Worm (Caenorhabditis elegans) whole organism, L4 larva: Measurements from ENCODE around the gene rbd-1.

Experiments
- D1046.2 ChIP-seq: fragments of 200-800 bp; sonication (Bioruptor generic); IDR thresholded peaks from 2 replicates; pipeline ENCODE4 v1.3.6; 2022; ENCODE audit warnings: missing genetic modification characterization, missing compliant biosample characterization
- F26F4.8 ChIP-seq: fragments of 200-800 bp; sonication (Bioruptor generic); conservative IDR thresholded peaks from 2 replicates; pipeline ENCODE4 v1.3.6; 2022; ENCODE audit warnings: missing genetic modification characterization, missing compliant biosample characterization
- F44E2.7 ChIP-seq: fragments of 200-800 bp; sonication (Bioruptor generic); IDR thresholded peaks from 2 replicates; pipeline ENCODE4 v2.1.2; 2022; ENCODE audit warnings: missing genetic modification characterization, missing compliant biosample characterization
- R02D3.7 ChIP-seq: fragments of 150-350 bp; sonication (generic microtip); optimal IDR thresholded peaks from 3 replicates; lab custom pipeline; 2014; ENCODE audit warnings: missing biosample characterization, missing genetic modification characterization
- T26A8.4 ChIP-seq: fragments of 200-800 bp; sonication (Bioruptor generic); IDR thresholded peaks from 2 replicates; pipeline ENCODE4 v1.3.6; 2022; ENCODE audit warnings: missing genetic modification characterization, missing compliant biosample characterization
- Y105C5A.15 ChIP-seq: fragments of 200-800 bp; sonication (Bioruptor generic); IDR thresholded peaks from 2 replicates; pipeline ENCODE4 v1.3.6; 2022; ENCODE audit warnings: missing genetic modification characterization, missing compliant biosample characterization
- Y48G9A.11 ChIP-seq: fragments of 200-800 bp; sonication (Bioruptor generic); IDR thresholded peaks from 2 replicates; pipeline ENCODE4 v1.3.6; 2022; ENCODE audit warnings: missing genetic modification reagents, missing genetic modification characterization, missing compliant biosample characterization
- Y75B8A.6 ChIP-seq: fragments of 200-800 bp; sonication (Bioruptor generic); IDR thresholded peaks from 2 replicates; pipeline ENCODE4 v1.3.6; 2022; ENCODE audit warnings: missing genetic modification reagents, missing genetic modification characterization, missing compliant biosample characterization
- ZK337.2 ChIP-seq: fragments of 200-800 bp; sonication (Bioruptor generic); IDR thresholded peaks from 2 replicates; pipeline ENCODE4 v1.3.6; 2022; ENCODE audit warnings: missing genetic modification reagents, missing genetic modification characterization, missing compliant biosample characterization
- ZK546.5 ChIP-seq, 2 experiments: sonication (generic microtip); optimal IDR thresholded peaks; 2 replicates each; lab custom pipeline; 2017; ENCODE audit warnings: missing biosample characterization in 2 of 2, missing genetic modification characterization in 2 of 2
- aha-1 ChIP-seq: fragments of 150-350 bp; peaks from one replicate; lab custom pipeline; 2014; ENCODE audit warnings: missing biosample characterization, missing genetic modification characterization
- ama-1 ChIP-seq: fragments of 150-350 bp; optimal IDR thresholded peaks from 2 replicates; lab custom pipeline; 2014; ENCODE audit warnings: inconsistent platforms, mixed read lengths
- arid-1 ChIP-seq: fragments of 200-800 bp; sonication (Bioruptor generic); conservative IDR thresholded peaks from 2 replicates; pipeline ENCODE4 v1.3.6; 2022; ENCODE audit warnings: missing genetic modification reagents, missing genetic modification characterization, missing compliant biosample characterization
- ceh-28 ChIP-seq: fragments of 150-350 bp; optimal IDR thresholded peaks from 2 replicates; lab custom pipeline; 2014; ENCODE audit warnings: missing biosample characterization, missing genetic modification reagents, missing genetic modification characterization
- ceh-44 ChIP-seq: fragments of 200-800 bp; sonication (Bioruptor generic); IDR thresholded peaks from 2 replicates; pipeline ENCODE4 v1.3.6; 2022; ENCODE audit warnings: missing genetic modification reagents, missing genetic modification characterization, missing compliant biosample characterization
- ces-1 ChIP-seq: fragments of 150-350 bp; sonication (generic microtip); optimal IDR thresholded peaks from 4 replicates; lab custom pipeline; 2014; ENCODE audit warnings: missing biosample characterization, missing genetic modification reagents, missing genetic modification characterization
- ctbp-1 ChIP-seq: fragments of 200-800 bp; sonication (Bioruptor generic); IDR thresholded peaks from 2 replicates; pipeline ENCODE4 v1.3.6; 2022; ENCODE audit warnings: missing genetic modification reagents, missing genetic modification characterization, missing compliant biosample characterization
- daf-16 ChIP-seq, 3 experiments: sonication (generic microtip); optimal IDR thresholded peaks; 2 replicates each; lab custom pipeline; 2016 to 2017; ENCODE audit warnings: missing genetic modification characterization in 3 of 3, missing genetic modification reagents in 3 of 3, mild to moderate bottlenecking in 2 of 3, missing compliant biosample characterization in 2 of 3, missing biosample characterization in 1 of 3, moderate library complexity in 1 of 3
- dmd-9 ChIP-seq: fragments of 200-800 bp; sonication (Bioruptor generic); IDR thresholded peaks from 2 replicates; pipeline ENCODE4 v1.3.6; 2022; ENCODE audit warnings: missing genetic modification reagents, missing genetic modification characterization, missing compliant biosample characterization
- dve-1 ChIP-seq: sonication (generic microtip); optimal IDR thresholded peaks from 2 replicates; lab custom pipeline; 2017; ENCODE audit warnings: antibody characterized with exemption, mild to moderate bottlenecking, missing genetic modification characterization, missing compliant biosample characterization; ENCODE audit not compliant: insufficient read depth
- egl-27 ChIP-seq: sonication (generic microtip); optimal IDR thresholded peaks from 3 replicates; lab custom pipeline; 2017; ENCODE audit warnings: missing biosample characterization, missing genetic modification reagents, missing genetic modification characterization
- fkh-10 ChIP-seq: fragments of 150-350 bp; optimal IDR thresholded peaks from 2 replicates; lab custom pipeline; 2014; ENCODE audit warnings: missing biosample characterization, missing genetic modification reagents, missing genetic modification characterization
- hlh-30 ChIP-seq: sonication (generic microtip); optimal IDR thresholded peaks from 2 replicates; lab custom pipeline; 2017; ENCODE audit warnings: antibody characterized with exemption, mild to moderate bottlenecking, missing genetic modification characterization, missing compliant biosample characterization; ENCODE audit not compliant: insufficient read depth
- lim-7 ChIP-seq: fragments of 200-800 bp; sonication (Bioruptor generic); IDR thresholded peaks from 2 replicates; pipeline ENCODE4 v1.3.6; 2022; ENCODE audit warnings: missing genetic modification characterization, missing compliant biosample characterization
- lsy-2 ChIP-seq, 2 experiments: fragments of 150-350 bp in 1 of 2; sonication (generic microtip) in 1 of 2; optimal IDR thresholded peaks; 2 replicates each; lab custom pipeline; 2014 to 2017; ENCODE audit warnings: missing biosample characterization in 2 of 2, missing genetic modification characterization in 2 of 2
- madf-5 ChIP-seq, 2 experiments: fragments of 200-800 bp; sonication (Bioruptor generic); IDR thresholded peaks; 2 replicates each; pipeline ENCODE4 v1.3.6; 2022; ENCODE audit warnings: missing compliant biosample characterization in 2 of 2, missing genetic modification characterization in 2 of 2
- mdt-29 ChIP-seq: fragments of 200-800 bp; sonication (Bioruptor generic); IDR thresholded peaks from 2 replicates; pipeline ENCODE4 v1.3.6; 2022; ENCODE audit warnings: missing genetic modification reagents, missing genetic modification characterization, missing compliant biosample characterization
- mxl-2 ChIP-seq: fragments of 200-800 bp; sonication (Bioruptor generic); conservative IDR thresholded peaks from 2 replicates; pipeline ENCODE4 v1.3.6; 2022; ENCODE audit warnings: missing genetic modification reagents, missing genetic modification characterization, missing compliant biosample characterization
- mxl-3 ChIP-seq: fragments of 200-800 bp; sonication (Bioruptor generic); optimal IDR thresholded peaks from 2 replicates; lab custom pipeline; 2018; ENCODE audit warnings: mild to moderate bottlenecking, missing genetic modification characterization, missing compliant biosample characterization
- nhr-111 ChIP-seq: fragments of 200-800 bp; sonication (Bioruptor generic); optimal IDR thresholded peaks from 2 replicates; lab custom pipeline; 2018; ENCODE audit warnings: mild to moderate bottlenecking, missing genetic modification characterization, missing compliant biosample characterization
- nhr-237 ChIP-seq: sonication (generic microtip); optimal IDR thresholded peaks from 2 replicates; lab custom pipeline; 2017; ENCODE audit warnings: missing biosample characterization, missing genetic modification characterization
- nhr-77 ChIP-seq: fragments of 150-350 bp; optimal IDR thresholded peaks from 2 replicates; lab custom pipeline; 2014; ENCODE audit warnings: missing biosample characterization, missing genetic modification characterization
- pqm-1 ChIP-seq: sonication (generic microtip); optimal IDR thresholded peaks from 2 replicates; lab custom pipeline; 2017; ENCODE audit warnings: missing biosample characterization, missing genetic modification characterization
- saeg-2 ChIP-seq: fragments of 200-800 bp; sonication (Bioruptor generic); IDR thresholded peaks from 2 replicates; pipeline ENCODE4 v1.3.6; 2022; ENCODE audit warnings: missing genetic modification reagents, missing genetic modification characterization, missing compliant biosample characterization
- set-16 ChIP-seq: fragments of 200-800 bp; sonication (Bioruptor generic); IDR thresholded peaks from 2 replicates; pipeline ENCODE4 v1.3.6; 2022; ENCODE audit warnings: missing genetic modification reagents, missing genetic modification characterization, missing compliant biosample characterization
- spr-1 ChIP-seq: sonication (generic microtip); optimal IDR thresholded peaks from 2 replicates; lab custom pipeline; 2016; ENCODE audit warnings: mild to moderate bottlenecking, missing genetic modification characterization, missing compliant biosample characterization
- tra-1 ChIP-seq: fragments of 200-800 bp; sonication (Bioruptor generic); IDR thresholded peaks from 2 replicates; pipeline ENCODE4 v1.3.6; 2022; ENCODE audit warnings: missing genetic modification reagents, missing genetic modification characterization, missing compliant biosample characterization
- zag-1 ChIP-seq: fragments of 150-350 bp; optimal IDR thresholded peaks from 2 replicates; lab custom pipeline; 2014; ENCODE audit warnings: missing biosample characterization, missing genetic modification characterization
- zfp-2 ChIP-seq: sonication (generic microtip); optimal IDR thresholded peaks from 2 replicates; lab custom pipeline; 2016; ENCODE audit warnings: mild to moderate bottlenecking, missing genetic modification characterization, missing compliant biosample characterization
- zip-11 ChIP-seq: fragments of 200-800 bp; sonication (Bioruptor generic); IDR thresholded peaks from 2 replicates; pipeline ENCODE4 v1.3.6; 2022; ENCODE audit warnings: missing genetic modification characterization, missing compliant biosample characterization

Gene rbd-1

DNA sequence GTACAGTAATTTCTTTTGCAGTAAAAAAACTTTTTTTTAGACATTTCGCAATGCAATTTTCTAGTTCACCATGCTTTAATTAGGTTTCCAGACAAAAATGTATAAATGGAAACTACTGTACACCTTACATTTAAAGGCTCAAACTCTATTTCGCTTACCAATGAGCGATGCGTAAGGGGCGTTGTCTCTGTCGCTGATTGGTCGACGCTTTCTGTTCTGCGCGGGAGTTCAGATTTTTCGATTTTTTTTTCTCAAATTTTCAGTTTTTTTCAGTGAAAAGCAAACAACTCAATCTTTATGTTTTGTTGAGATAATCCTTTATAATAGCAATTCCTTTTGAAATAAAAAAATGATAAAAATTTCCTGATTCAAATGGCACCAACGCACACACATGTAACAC, 29.4 kb downstream of the rbd-1 start:
- TF ChIP-seq hlh-30 (tag; lab: Kevin White, UChicago), result no peak
- TF ChIP-seq aha-1 (tag; lab: Kevin White, UChicago), result peak; percentile 47
- peak; percentile 42; the same call in 1 of the 2 replicates for TF ChIP-seq T26A8.4 (GFP tag; lab: Robert Waterston, UW)

DNA sequence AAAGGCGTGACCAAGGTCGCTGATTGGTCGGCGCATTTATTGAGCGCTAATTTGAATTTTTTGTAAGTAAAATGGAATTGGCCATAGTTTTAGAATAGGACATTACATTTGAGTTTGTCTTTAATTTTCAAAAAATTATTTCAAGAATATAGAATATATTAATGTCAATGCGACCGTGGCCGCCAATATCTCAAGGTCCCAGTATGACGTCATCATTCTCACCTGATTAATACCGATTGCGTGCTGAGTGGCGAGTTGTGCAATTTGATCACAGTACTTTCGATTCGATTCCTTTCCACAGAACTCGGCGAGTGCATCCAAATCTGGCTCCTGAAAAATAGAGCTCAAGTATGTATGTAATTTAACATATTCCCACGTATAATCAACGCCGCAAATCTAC, 30.9 kb downstream of the rbd-1 start:
- TF ChIP-seq D1046.2 (0 out of 2 replicates have a peak, but pooled peaks have one; percentile 19), set-16 (no peak)

DNA sequence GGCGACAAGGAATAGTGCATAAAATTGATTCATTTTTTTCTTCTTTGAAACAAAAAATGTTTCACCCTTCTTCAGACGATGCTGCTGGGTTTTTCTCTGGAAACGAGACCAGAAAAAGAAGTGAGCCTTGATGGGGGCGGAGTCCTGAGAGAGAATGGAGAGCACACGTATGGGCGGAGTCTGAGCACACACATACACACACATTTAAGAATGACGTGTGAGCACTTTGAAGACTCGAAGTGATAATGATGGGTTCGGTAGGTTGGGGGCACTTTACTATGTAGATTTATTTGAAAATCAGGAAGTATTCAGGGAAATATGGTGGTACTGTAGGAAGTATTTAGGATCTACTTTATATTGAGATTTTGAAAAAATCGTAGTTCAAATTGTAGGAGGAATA, 32.7 kb downstream of the rbd-1 start, which contains the start of gene flp-9:
Gene flp-9, minus strand, starts transcription at position 101 of the 400 bp plus-strand sequence.
- TF ChIP-seq aha-1 (tag; lab: Kevin White, UChicago) (peak; percentile 49), nhr-237 (no peak), F26F4.8 (no peak), dmd-9 (GFP tag; lab: Robert Waterston, UW) (no peak)

DNA sequence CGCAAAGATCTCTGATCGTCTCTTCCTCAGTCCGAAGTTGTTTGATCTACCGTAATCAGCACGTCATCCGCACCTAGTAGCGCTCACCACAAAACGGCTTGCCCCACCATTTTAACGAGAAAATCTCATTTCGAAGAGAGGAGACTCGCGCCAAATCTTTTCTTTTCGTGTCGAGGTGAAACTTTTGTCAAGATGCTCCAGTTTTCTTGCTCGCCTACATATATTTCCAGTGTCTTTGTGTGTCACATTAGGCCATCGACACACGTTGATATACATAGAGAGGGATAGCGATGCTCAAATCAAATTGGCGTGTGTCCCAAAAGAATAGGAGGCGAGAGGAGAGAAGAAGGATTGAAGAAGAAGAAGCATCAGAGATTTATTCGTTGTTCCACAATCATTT, 38.0 kb downstream of the rbd-1 start:
- TF ChIP-seq lsy-2 (tag; optimal IDR thresholded peaks at IDR 0.05; lab: Kevin White, UChicago) (peak in 1 of 2 experiments; percentile 17), madf-5 (GFP tag; IDR thresholded peaks at IDR 0.05; lab: Robert Waterston, UW) (no peak), R02D3.7 (no peak), mxl-2 (GFP tag; lab: Robert Waterston, UW) (no peak), mdt-29 (GFP tag; lab: Robert Waterston, UW) (no peak), nhr-111 (GFP tag; lab: Kevin White, UChicago) (no peak), mxl-3 (GFP tag; lab: Kevin White, UChicago) (no peak), nhr-237 (no peak), aha-1 (tag; lab: Kevin White, UChicago) (no peak), nhr-77 (tag; lab: Kevin White, UChicago) (no peak), lim-7 (GFP tag; lab: Robert Waterston, UW) (no peak), tra-1 (GFP tag; lab: Robert Waterston, UW) (no peak), ZK337.2 (GFP tag; lab: Robert Waterston, UW) (no peak), egl-27 (tag; lab: Kevin White, UChicago) (no peak), ctbp-1 (GFP tag; lab: Robert Waterston, UW) (peak; percentile 67; the same call in 1 of the 2 replicates), arid-1 (no peak), fkh-10 (peak; percentile 42), Y105C5A.15 (GFP tag; lab: Robert Waterston, UW) (no peak), zip-11 (no peak)

DNA sequence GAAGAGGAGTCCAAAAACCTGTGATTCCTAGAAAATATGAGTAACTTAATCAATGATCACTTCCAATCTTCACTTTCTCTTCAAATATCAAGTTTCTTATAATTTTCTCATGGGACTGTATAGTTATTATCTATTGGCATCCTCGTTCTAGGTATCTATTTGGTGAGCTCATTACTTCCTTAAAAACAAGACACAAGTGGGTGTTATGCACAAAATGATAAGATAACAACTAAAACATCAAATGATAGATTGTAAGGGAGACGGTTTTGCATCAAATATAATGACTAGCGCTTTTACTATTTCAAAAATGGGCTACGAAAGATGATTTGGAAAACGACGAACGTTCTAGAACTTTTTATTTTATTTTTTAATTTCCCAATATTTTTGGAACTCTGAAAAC, 40.3 kb downstream of the rbd-1 start, which contains the start of gene ZK897.10:
Gene ZK897.10, plus strand, starts transcription at position 285 of the 400 bp plus-strand sequence.
- TF ChIP-seq egl-27 (tag; lab: Kevin White, UChicago) (no peak), ceh-28 (tag; lab: Kevin White, UChicago) (no peak), zfp-2 (tag; lab: Kevin White, UChicago) (no peak), madf-5 (GFP tag; IDR thresholded peaks at IDR 0.05; lab: Robert Waterston, UW) (no peak), pqm-1 (tag; lab: Kevin White, UChicago) (peak; percentile 57), nhr-111 (GFP tag; lab: Kevin White, UChicago) (no peak)

DNA sequence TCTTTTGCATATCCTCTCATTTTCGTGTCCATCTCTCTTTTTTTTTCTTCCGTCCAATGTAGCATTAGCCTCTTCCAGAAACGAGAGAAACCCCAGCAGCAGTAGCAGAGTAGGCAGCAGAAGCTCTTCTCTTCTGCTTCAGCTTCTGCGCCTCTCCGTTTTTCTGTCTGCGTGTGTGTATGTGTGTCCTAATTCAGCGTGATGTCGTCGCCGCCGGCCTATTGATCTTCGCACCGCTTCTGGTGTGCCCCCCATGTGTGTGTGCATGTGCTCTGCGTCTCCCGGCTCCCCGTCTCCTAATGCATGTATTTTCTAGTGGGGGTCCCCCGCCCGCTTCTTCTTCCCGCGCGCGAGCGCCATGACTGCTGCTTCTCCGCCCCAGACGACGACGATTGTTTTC, 46.6 kb downstream of the rbd-1 start:
- TF ChIP-seq ama-1, result no peak
- TF ChIP-seq ceh-44 (GFP tag; lab: Robert Waterston, UW), result 0 out of 2 replicates have a peak, but pooled peaks have one; percentile 27
- no peak for TF ChIP-seq ZK546.5 (tag; optimal IDR thresholded peaks at IDR 0.05; lab: Kevin White, UChicago)
- TF ChIP-seq ces-1 (GFP tag; lab: Kevin White, UChicago), result no peak
- TF ChIP-seq daf-16 (GFP tag; optimal IDR thresholded peaks at IDR 0.05; lab: Kevin White, UChicago), result no peak
- TF ChIP-seq daf-16 (tag; optimal IDR thresholded peaks at IDR 0.05; lab: Kevin White, UChicago), result no peak
- no peak for TF ChIP-seq saeg-2 (GFP tag; lab: Robert Waterston, UW)
- TF ChIP-seq spr-1 (tag; lab: Kevin White, UChicago), result no peak
- TF ChIP-seq F44E2.7, result no peak
- no peak for TF ChIP-seq aha-1 (tag; lab: Kevin White, UChicago)
- TF ChIP-seq ctbp-1 (GFP tag; lab: Robert Waterston, UW), result peak; percentile 74
- no peak for TF ChIP-seq zag-1 (tag; lab: Kevin White, UChicago)
- TF ChIP-seq ceh-28 (tag; lab: Kevin White, UChicago), result no peak
- TF ChIP-seq D1046.2, result no peak
- TF ChIP-seq F26F4.8, result 0 out of 2 replicates have a peak, but pooled peaks have one; percentile 38
- TF ChIP-seq Y48G9A.11 (GFP tag; lab: Robert Waterston, UW), result no peak
- TF ChIP-seq mxl-3 (GFP tag; lab: Kevin White, UChicago), result peak; percentile 76
- no peak for TF ChIP-seq dve-1 (tag; lab: Kevin White, UChicago)
- TF ChIP-seq Y105C5A.15 (GFP tag; lab: Robert Waterston, UW), result no peak
- TF ChIP-seq tra-1 (GFP tag; lab: Robert Waterston, UW), result 0 out of 2 replicates have a peak, but pooled peaks have one; percentile 16
- peak; percentile 60 for TF ChIP-seq fkh-10
- no peak for TF ChIP-seq Y75B8A.6
